Fruit fly (Drosophila melanogaster) whole organism, embryonic: ENCODE data around the gene Sec24CD.

Experiments used
- Asciz ChIP-seq: fragments of 200-800 bp; sonication (Bioruptor generic); optimal IDR thresholded peaks from 2 replicates; lab custom pipeline; 2017; ENCODE audit warnings: missing biosample characterization, mild to moderate bottlenecking, missing genetic modification characterization, missing genetic modification reagents
- CG10267 ChIP-seq: fragments of 200-800 bp; sonication (Bioruptor generic); optimal IDR thresholded peaks from 2 replicates; lab custom pipeline; 2018; ENCODE audit warnings: missing biosample characterization, mild to moderate bottlenecking, missing genetic modification characterization, moderate library complexity
- CG10321 ChIP-seq: fragments of 200-800 bp; sonication (Bioruptor generic); IDR thresholded peaks from 2 replicates; pipeline ENCODE4 v1.3.6; 2022; ENCODE audit warnings: missing biosample characterization, missing genetic modification characterization
- CG11247 ChIP-seq: fragments of 200-800 bp; sonication (Bioruptor generic); IDR thresholded peaks from 2 replicates; pipeline ENCODE4 v1.3.6; 2022; ENCODE audit warnings: missing biosample characterization, missing genetic modification characterization
- CG12104 ChIP-seq: fragments of 200-800 bp; sonication (Bioruptor generic); optimal IDR thresholded peaks from 3 replicates; lab custom pipeline; 2016; ENCODE audit warnings: missing biosample characterization, missing genetic modification characterization
- CG12391 ChIP-seq: fragments of 200-800 bp; sonication (Bioruptor generic); optimal IDR thresholded peaks from 3 replicates; lab custom pipeline; 2018; ENCODE audit warnings: missing biosample characterization, mild to moderate bottlenecking, missing genetic modification characterization, moderate library complexity
- CG12744 ChIP-seq: fragments of 200-800 bp; sonication (Bioruptor generic); optimal IDR thresholded peaks from 2 replicates; lab custom pipeline; 2016; ENCODE audit warnings: missing biosample characterization, missing genetic modification characterization
- CG15011 ChIP-seq: fragments of 200-800 bp; sonication (Bioruptor generic); optimal IDR thresholded peaks from 3 replicates; lab custom pipeline; 2018; ENCODE audit warnings: missing biosample characterization, mild to moderate bottlenecking, missing genetic modification characterization
- CG3065 ChIP-seq: fragments of 200-800 bp; sonication (Bioruptor generic); optimal IDR thresholded peaks from 2 replicates; lab custom pipeline; 2016; ENCODE audit warnings: missing biosample characterization, missing genetic modification characterization
- CG3281 ChIP-seq: fragments of 200-800 bp; sonication (Bioruptor generic); optimal IDR thresholded peaks from 3 replicates; lab custom pipeline; 2017; ENCODE audit warnings: missing biosample characterization, mild to moderate bottlenecking, missing genetic modification characterization
- CG34376 ChIP-seq: fragments of 200-800 bp; sonication (Bioruptor generic); optimal IDR thresholded peaks from 2 replicates; lab custom pipeline; 2018; ENCODE audit warnings: missing biosample characterization, mild to moderate bottlenecking, missing genetic modification characterization
- CG4282 ChIP-seq: fragments of 200-800 bp; sonication (Bioruptor generic); optimal IDR thresholded peaks from 2 replicates; lab custom pipeline; 2016; ENCODE audit warnings: missing biosample characterization, missing genetic modification characterization
- CG5180 ChIP-seq: fragments of 200-800 bp; sonication (Bioruptor generic); optimal IDR thresholded peaks from 3 replicates; lab custom pipeline; 2017; ENCODE audit warnings: missing biosample characterization, missing genetic modification characterization, mild to moderate bottlenecking, moderate library complexity, missing genetic modification reagents
- CG5245 ChIP-seq: fragments of 200-800 bp; sonication (Bioruptor generic); optimal IDR thresholded peaks from 3 replicates; lab custom pipeline; 2016; ENCODE audit warnings: missing biosample characterization, missing genetic modification characterization
- CG6689 ChIP-seq: fragments of 200-800 bp; sonication (Bioruptor generic); IDR thresholded peaks from 2 replicates; pipeline ENCODE4 v1.3.6; 2022; ENCODE audit warnings: missing biosample characterization, missing genetic modification characterization
- CG7271 ChIP-seq: fragments of 200-800 bp; sonication (Bioruptor generic); optimal IDR thresholded peaks from 2 replicates; lab custom pipeline; 2018; ENCODE audit warnings: missing biosample characterization, mild to moderate bottlenecking, missing genetic modification characterization, moderate library complexity
- CG8359 ChIP-seq: fragments of 200-800 bp; sonication (Bioruptor generic); optimal IDR thresholded peaks from 2 replicates; lab custom pipeline; 2017; ENCODE audit warnings: missing biosample characterization, mild to moderate bottlenecking, missing genetic modification characterization, borderline replicate concordance
- CG8388 ChIP-seq: fragments of 200-800 bp; sonication (Bioruptor generic); optimal IDR thresholded peaks from 2 replicates; lab custom pipeline; 2019; ENCODE audit warnings: missing biosample characterization, mild to moderate bottlenecking, missing genetic modification characterization, moderate library complexity
- CG9609 ChIP-seq: fragments of 200-800 bp; sonication (Bioruptor generic); optimal IDR thresholded peaks from 3 replicates; lab custom pipeline; 2016; ENCODE audit warnings: missing biosample characterization, missing genetic modification characterization
- CG9876 ChIP-seq: fragments of 200-800 bp; sonication (Bioruptor generic); optimal IDR thresholded peaks from 2 replicates; lab custom pipeline; 2016; ENCODE audit warnings: missing biosample characterization, missing genetic modification characterization
- Dbx ChIP-seq: fragments of 200-800 bp; sonication (Bioruptor generic); IDR thresholded peaks from 3 replicates; pipeline ENCODE4 v1.3.6; 2022; ENCODE audit warnings: missing biosample characterization, missing genetic modification characterization
- Deaf1 ChIP-seq: fragments of 200-800 bp; optimal IDR thresholded peaks from 3 replicates; lab custom pipeline; 2019; ENCODE audit warnings: missing biosample characterization, mild to moderate bottlenecking, missing genetic modification characterization, moderate library complexity
- Doc2 ChIP-seq: fragments of 200-800 bp; sonication (Bioruptor generic); IDR thresholded peaks from 2 replicates; pipeline ENCODE4 v1.3.6; 2022; ENCODE audit warnings: missing biosample characterization, missing genetic modification characterization
- Dp ChIP-seq: fragments of 200-800 bp; sonication (Bioruptor generic); optimal IDR thresholded peaks from 2 replicates; lab custom pipeline; 2018; ENCODE audit warnings: missing biosample characterization, mild to moderate bottlenecking, missing genetic modification characterization, moderate library complexity
- HLH3B ChIP-seq: fragments of 200-800 bp; sonication (Bioruptor generic); IDR thresholded peaks from 2 replicates; pipeline ENCODE4 v1.3.6; 2022; ENCODE audit warnings: missing biosample characterization, missing genetic modification characterization
- Hmx ChIP-seq: fragments of 200-800 bp; sonication (Bioruptor generic); optimal IDR thresholded peaks from 2 replicates; lab custom pipeline; 2016; ENCODE audit warnings: missing biosample characterization, missing genetic modification characterization
- Lhr ChIP-seq: fragments of 200-800 bp; sonication (Bioruptor generic); optimal IDR thresholded peaks from 3 replicates; lab custom pipeline; 2017; ENCODE audit warnings: mild to moderate bottlenecking, missing biosample characterization, missing genetic modification reagents, missing genetic modification characterization
- Lpt ChIP-seq: fragments of >200 bp; optimal IDR thresholded peaks from 2 replicates; lab custom pipeline; 2018; ENCODE audit warnings: missing biosample characterization, missing genetic modification characterization
- Max ChIP-seq: fragments of 200-800 bp; sonication (Bioruptor generic); optimal IDR thresholded peaks from 2 replicates; lab custom pipeline; 2016; ENCODE audit warnings: missing biosample characterization, mild to moderate bottlenecking, missing genetic modification characterization
- Oli ChIP-seq: fragments of 200-800 bp; sonication (Bioruptor generic); optimal IDR thresholded peaks from 2 replicates; lab custom pipeline; 2018; ENCODE audit warnings: missing biosample characterization, mild to moderate bottlenecking, missing genetic modification characterization, moderate library complexity
- Poxn ChIP-seq: fragments of 200-800 bp; sonication (Bioruptor generic); IDR thresholded peaks from 2 replicates; pipeline ENCODE4 v1.3.6; 2022; ENCODE audit warnings: missing biosample characterization, missing genetic modification characterization
- Sin3A ChIP-seq: fragments of >200 bp; optimal IDR thresholded peaks from 2 replicates; lab custom pipeline; 2018
- Trl ChIP-seq, 3 experiments: fragments of >200 bp in 2 of 3; fragments of 200-800 bp in 1 of 3; sonication (Bioruptor generic) in 1 of 3; optimal IDR thresholded peaks; 2 replicates in 1 of 3; 3 replicates in 2 of 3; lab custom pipeline; 2016 to 2017; ENCODE audit warnings: missing biosample characterization in 1 of 3, missing genetic modification characterization in 1 of 3
- cwo ChIP-seq: fragments of 200-800 bp; sonication (Bioruptor generic); optimal IDR thresholded peaks from 3 replicates; lab custom pipeline; 2017; ENCODE audit warnings: missing biosample characterization, missing genetic modification characterization, mild to moderate bottlenecking, moderate library complexity, missing genetic modification reagents
- disco-r ChIP-seq: fragments of 200-800 bp; sonication (Bioruptor generic); optimal IDR thresholded peaks from 2 replicates; lab custom pipeline; 2016; ENCODE audit warnings: missing biosample characterization, missing genetic modification characterization
- dysf ChIP-seq: fragments of 200-800 bp; sonication (Bioruptor generic); IDR thresholded peaks from 3 replicates; pipeline ENCODE4 v1.3.6; 2022; ENCODE audit warnings: missing biosample characterization, missing genetic modification characterization
- knrl ChIP-seq: fragments of 200-800 bp; sonication (Bioruptor generic); IDR thresholded peaks from 3 replicates; pipeline ENCODE4 v1.3.6; 2022; ENCODE audit warnings: missing biosample characterization, missing genetic modification characterization; ENCODE audit not compliant: partially characterized antibody
- lab ChIP-seq: fragments of 200-800 bp; sonication (Bioruptor generic); optimal IDR thresholded peaks from 3 replicates; lab custom pipeline; 2017; ENCODE audit warnings: missing biosample characterization, missing genetic modification characterization, mild to moderate bottlenecking, moderate library complexity, missing genetic modification reagents
- mirr ChIP-seq: fragments of 200-800 bp; sonication (Bioruptor generic); optimal IDR thresholded peaks from 3 replicates; lab custom pipeline; 2018; ENCODE audit warnings: missing biosample characterization, mild to moderate bottlenecking, missing genetic modification characterization
- mld ChIP-seq: fragments of 200-800 bp; sonication (Bioruptor generic); IDR thresholded peaks from 3 replicates; pipeline ENCODE4 v1.3.6; 2022; ENCODE audit warnings: missing biosample characterization, missing genetic modification characterization; ENCODE audit not compliant: partially characterized antibody
- nerfin-2 ChIP-seq: fragments of 200-800 bp; sonication (Bioruptor generic); IDR thresholded peaks from 2 replicates; pipeline ENCODE4 v1.3.6; 2022; ENCODE audit warnings: missing biosample characterization, missing genetic modification characterization; ENCODE audit not compliant: partially characterized antibody
- nmo ChIP-seq: fragments of 200-800 bp; sonication (Bioruptor generic); optimal IDR thresholded peaks from 2 replicates; lab custom pipeline; 2018; ENCODE audit warnings: missing biosample characterization, mild to moderate bottlenecking, missing genetic modification characterization, moderate library complexity
- p53 ChIP-seq: fragments of 200-800 bp; sonication (Bioruptor generic); optimal IDR thresholded peaks from 2 replicates; lab custom pipeline; 2016; ENCODE audit warnings: missing biosample characterization, missing genetic modification characterization
- schlank ChIP-seq: fragments of 200-800 bp; sonication (Bioruptor generic); optimal IDR thresholded peaks from 2 replicates; lab custom pipeline; 2018; ENCODE audit warnings: missing biosample characterization, mild to moderate bottlenecking, missing genetic modification characterization
- sr ChIP-seq: fragments of 200-800 bp; sonication (Bioruptor generic); IDR thresholded peaks from 3 replicates; pipeline ENCODE4 v1.3.6; 2022; ENCODE audit warnings: missing biosample characterization, missing genetic modification characterization
- tap ChIP-seq: fragments of 200-800 bp; optimal IDR thresholded peaks from 3 replicates; lab custom pipeline; 2019; ENCODE audit warnings: missing biosample characterization, mild to moderate bottlenecking, missing genetic modification characterization, moderate library complexity
- toy ChIP-seq: fragments of 200-800 bp; sonication (Bioruptor generic); IDR thresholded peaks from 2 replicates; pipeline ENCODE4 v1.3.6; 2022; ENCODE audit warnings: missing biosample characterization, missing genetic modification characterization
- tup ChIP-seq: fragments of 200-800 bp; sonication (Bioruptor generic); optimal IDR thresholded peaks from 2 replicates; lab custom pipeline; 2016; ENCODE audit warnings: missing biosample characterization, mild to moderate bottlenecking, missing genetic modification characterization, moderate library complexity

The Sec24CD gene

dm6 chr2L:2226259-2227121, 10.2 kb downstream of the Sec24CD start, which contains the start of the genes CG15387 and sau (continued):
- TF ChIP-seq CG11247 (GFP tag; lab: Robert Waterston, UW) (peak; percentile 78), nmo (GFP tag; lab: Kevin White, UChicago) (peak; percentile 91), Oli (tag; lab: Kevin White, UChicago) (peak; percentile 78), Hmx (GFP tag; lab: Kevin White, UChicago) (peak; percentile 77), Dp (GFP tag; lab: Kevin White, UChicago) (peak; percentile 16), CG12104 (peak; percentile 81), CG15011 (GFP tag; lab: Kevin White, UChicago) (peak; percentile 73), lab (GFP tag; lab: Kevin White, UChicago) (peak; percentile 91), CG3065 (GFP tag; lab: Kevin White, UChicago) (peak; percentile 79), CG9876 (GFP tag; lab: Kevin White, UChicago) (peak; percentile 78), CG34376 (GFP tag; lab: Kevin White, UChicago) (peak; percentile 77), Poxn (GFP tag; lab: Robert Waterston, UW) (peak; percentile 41; the same call in 1 of the 2 replicates), schlank (tag; lab: Kevin White, UChicago) (peak; percentile 72), CG4282 (peak; percentile 88), tup (GFP tag; lab: Kevin White, UChicago) (peak; percentile 79), Lpt (GFP tag; lab: Kevin White, UChicago) (no peak), HLH3B (GFP tag; lab: Robert Waterston, UW) (peak; percentile 79), CG12391 (tag; lab: Kevin White, UChicago) (peak; percentile 95), Trl (optimal IDR thresholded peaks at IDR 0.05; lab: Kevin White, UChicago) (no peak), Trl (GFP tag; optimal IDR thresholded peaks at IDR 0.05; lab: Kevin White, UChicago) (peak; percentile 96), Deaf1 (tag; lab: Kevin White, UChicago) (peak; percentile 59), tap (tag; lab: Kevin White, UChicago) (peak; percentile 76), CG5245 (GFP tag; lab: Kevin White, UChicago) (peak; percentile 71), sr (no peak), Max (GFP tag; lab: Kevin White, UChicago) (peak; percentile 92), CG6689 (GFP tag; lab: Robert Waterston, UW) (peak; percentile 83), CG8359 (GFP tag; lab: Kevin White, UChicago) (peak; percentile 41), CG9609 (GFP tag; lab: Kevin White, UChicago) (peak; percentile 91), CG3281 (GFP tag; lab: Kevin White, UChicago) (peak; percentile 87), Sin3A (lab: Kevin White, UChicago) (peak; percentile 60), CG12744 (peak; percentile 90), dysf (GFP tag; lab: Robert Waterston, UW) (peak; percentile 83), p53 (GFP tag; lab: Kevin White, UChicago) (peak; percentile 74), mld (GFP tag; lab: Robert Waterston, UW) (peak; percentile 90), CG7271 (tag; lab: Kevin White, UChicago) (peak; percentile 19), nerfin-2 (GFP tag; lab: Robert Waterston, UW) (peak; percentile 85), toy (GFP tag; lab: Robert Waterston, UW) (peak; percentile 65; the same call in 1 of the 2 replicates), knrl (GFP tag; lab: Robert Waterston, UW) (peak; percentile 92), disco-r (peak; percentile 84), cwo (peak; percentile 65), CG10267 (tag; lab: Kevin White, UChicago) (peak; percentile 99), CG10321 (GFP tag; lab: Robert Waterston, UW) (peak; percentile 36; the same call in 1 of the 2 replicates), CG8388 (GFP tag; lab: Kevin White, UChicago) (peak; percentile 81), Dbx (GFP tag; lab: Robert Waterston, UW) (peak; percentile 84), CG5180 (GFP tag; lab: Kevin White, UChicago) (peak; percentile 63), Asciz (peak; percentile 76), Lhr (GFP tag; lab: Kevin White, UChicago) (peak; percentile 76), mirr (peak; percentile 81), Doc2 (GFP tag; lab: Robert Waterston, UW) (no peak)
